Fruit fly (Drosophila melanogaster) whole organism, prepupa: ENCODE measurements around the gene ZC3H3.

Source experiments
- CG11294 ChIP-seq: fragments of 200-800 bp; sonication (Bioruptor generic); IDR thresholded peaks from 2 replicates; pipeline ENCODE4 v1.3.6; 2022; ENCODE audit warnings: missing biosample characterization, missing genetic modification characterization
- CG11902 ChIP-seq: fragments of 200-800 bp; sonication (Bioruptor generic); optimal IDR thresholded peaks from 3 replicates; lab custom pipeline; 2016; ENCODE audit warnings: missing biosample characterization, missing genetic modification characterization
- CG31627 ChIP-seq: fragments of 200-800 bp; sonication (Bioruptor generic); optimal IDR thresholded peaks from 3 replicates; lab custom pipeline; 2016; ENCODE audit warnings: missing biosample characterization, missing genetic modification characterization
- CG32006 ChIP-seq: fragments of 200-800 bp; sonication (Bioruptor generic); optimal IDR thresholded peaks from 3 replicates; lab custom pipeline; 2017; ENCODE audit warnings: missing biosample characterization, mild to moderate bottlenecking, missing genetic modification characterization
- CG6792 ChIP-seq: fragments of 200-800 bp; sonication (Bioruptor generic); optimal IDR thresholded peaks from 3 replicates; lab custom pipeline; 2016; ENCODE audit warnings: missing biosample characterization, missing genetic modification characterization
- CG6808 ChIP-seq: fragments of 200-800 bp; sonication (Bioruptor generic); optimal IDR thresholded peaks from 3 replicates; lab custom pipeline; 2017; ENCODE audit warnings: missing biosample characterization, missing genetic modification characterization, mild to moderate bottlenecking, moderate library complexity, missing genetic modification reagents
- CG6854 ChIP-seq: fragments of 200-800 bp; sonication (Bioruptor generic); optimal IDR thresholded peaks from 2 replicates; lab custom pipeline; 2017; ENCODE audit warnings: missing biosample characterization, mild to moderate bottlenecking, missing genetic modification characterization
- Hr39 ChIP-seq: fragments of 200-800 bp; sonication (Bioruptor generic); optimal IDR thresholded peaks from 2 replicates; lab custom pipeline; 2016; ENCODE audit warnings: missing biosample characterization, missing genetic modification characterization
- Lpt ChIP-seq: fragments of 200-800 bp; sonication (Bioruptor generic); optimal IDR thresholded peaks from 3 replicates; lab custom pipeline; 2016; ENCODE audit warnings: missing biosample characterization, missing genetic modification characterization
- Met ChIP-seq: fragments of 200-800 bp; sonication (Bioruptor generic); optimal IDR thresholded peaks from 3 replicates; lab custom pipeline; 2016; ENCODE audit warnings: missing biosample characterization, missing genetic modification characterization
- Sox102F ChIP-seq: fragments of 200-800 bp; sonication (Bioruptor generic); optimal IDR thresholded peaks from 2 replicates; lab custom pipeline; 2016; ENCODE audit warnings: missing biosample characterization, mild to moderate bottlenecking, missing genetic modification characterization
- eg ChIP-seq: fragments of 200-800 bp; sonication (Bioruptor generic); IDR thresholded peaks from 3 replicates; pipeline ENCODE4 v1.3.6; 2022; ENCODE audit warnings: missing biosample characterization, missing genetic modification characterization
- net ChIP-seq: fragments of 200-800 bp; sonication (Bioruptor generic); optimal IDR thresholded peaks from 3 replicates; lab custom pipeline; 2016; ENCODE audit warnings: missing biosample characterization, missing genetic modification characterization
- salr ChIP-seq, 2 experiments: fragments of 200-800 bp; sonication (Bioruptor generic); optimal IDR thresholded peaks; 3 replicates each; lab custom pipeline; 2016 to 2018; ENCODE audit warnings: missing biosample characterization in 2 of 2, missing genetic modification characterization in 2 of 2, mild to moderate bottlenecking in 1 of 2

- TF ChIP-seq salr (GFP tag; optimal IDR thresholded peaks at IDR 0.05; lab: Kevin White, UChicago) (no peak), CG11902 (GFP tag; lab: Kevin White, UChicago) (no peak), CG6808 (GFP tag; lab: Kevin White, UChicago) (no peak), Hr39 (GFP tag; lab: Kevin White, UChicago) (no peak), CG11294 (GFP tag; lab: Robert Waterston, UW) (no peak), CG31627 (GFP tag; lab: Kevin White, UChicago) (no peak), CG6792 (GFP tag; lab: Kevin White, UChicago) (no peak), net (GFP tag; lab: Kevin White, UChicago) (no peak), CG32006 (GFP tag; lab: Kevin White, UChicago) (no peak), Met (GFP tag; lab: Kevin White, UChicago) (no peak), CG6854 (GFP tag; lab: Kevin White, UChicago) (no peak), eg (GFP tag; lab: Robert Waterston, UW) (no peak), Lpt (GFP tag; lab: Kevin White, UChicago) (no peak), Sox102F (GFP tag; lab: Kevin White, UChicago) (no peak)
Observed at dm6 chr3L:8536387-8536786, 26.8 kb upstream of the ZC3H3 start.
